Fruit fly (Drosophila melanogaster) whole organism, embryonic: Measurements from ENCODE around the gene CG14839.

Source experiments
- B-H1 ChIP-seq: fragments of 200-800 bp; sonication (Bioruptor generic); IDR thresholded peaks from 3 replicates; pipeline ENCODE4 v1.3.6; 2022; ENCODE audit warnings: missing biosample characterization, missing genetic modification characterization
- CG10543 ChIP-seq: fragments of 200-800 bp; sonication (Bioruptor generic); optimal IDR thresholded peaks from 3 replicates; lab custom pipeline; 2017; ENCODE audit warnings: missing biosample characterization, mild to moderate bottlenecking, missing genetic modification characterization, moderate library complexity
- CG13123 ChIP-seq: fragments of 200-800 bp; sonication (Bioruptor generic); optimal IDR thresholded peaks from 2 replicates; lab custom pipeline; 2016; ENCODE audit warnings: missing biosample characterization, missing genetic modification characterization
- CG1529 ChIP-seq: fragments of 200-800 bp; sonication (Bioruptor generic); optimal IDR thresholded peaks from 3 replicates; lab custom pipeline; 2018; ENCODE audit warnings: missing biosample characterization, missing genetic modification characterization
- CG16863 ChIP-seq: fragments of 200-800 bp; sonication (Bioruptor generic); optimal IDR thresholded peaks from 3 replicates; lab custom pipeline; 2016; ENCODE audit warnings: missing biosample characterization, missing genetic modification characterization
- CG17829 ChIP-seq: fragments of 200-800 bp; optimal IDR thresholded peaks from 2 replicates; lab custom pipeline; 2019; ENCODE audit warnings: missing biosample characterization, mild to moderate bottlenecking, missing genetic modification characterization, moderate library complexity
- CG18476 ChIP-seq: fragments of 200-800 bp; sonication (Bioruptor generic); optimal IDR thresholded peaks from 2 replicates; lab custom pipeline; 2016; ENCODE audit warnings: missing biosample characterization, mild to moderate bottlenecking, missing genetic modification characterization
- CG30403 ChIP-seq: fragments of 200-800 bp; sonication (Bioruptor generic); optimal IDR thresholded peaks from 3 replicates; lab custom pipeline; 2016; ENCODE audit warnings: missing biosample characterization, missing genetic modification characterization
- CG31441 ChIP-seq: fragments of 200-800 bp; sonication (Bioruptor generic); IDR thresholded peaks from 2 replicates; pipeline ENCODE4 v1.3.6; 2022; ENCODE audit warnings: missing biosample characterization, missing genetic modification characterization
- CG34422 ChIP-seq: fragments of 200-800 bp; sonication (Bioruptor generic); IDR thresholded peaks from 3 replicates; pipeline ENCODE4 v1.3.6; 2022; ENCODE audit warnings: missing biosample characterization, missing genetic modification characterization
- CG3847 ChIP-seq: fragments of 200-800 bp; sonication (Bioruptor generic); IDR thresholded peaks from 2 replicates; pipeline ENCODE4 v1.3.6; 2022; ENCODE audit warnings: missing biosample characterization, missing genetic modification characterization
- CG5953 ChIP-seq: fragments of 200-800 bp; sonication (Bioruptor generic); IDR thresholded peaks from 2 replicates; pipeline ENCODE4 v1.3.6; 2022; ENCODE audit warnings: missing biosample characterization, missing genetic modification characterization
- CG6272 ChIP-seq: fragments of 200-800 bp; sonication (Bioruptor generic); IDR thresholded peaks from 2 replicates; pipeline ENCODE4 v1.3.6; 2022; ENCODE audit warnings: missing biosample characterization, missing genetic modification characterization
- CG6689 ChIP-seq: fragments of 200-800 bp; sonication (Bioruptor generic); IDR thresholded peaks from 2 replicates; pipeline ENCODE4 v1.3.6; 2022; ENCODE audit warnings: missing biosample characterization, missing genetic modification characterization
- CG7372 ChIP-seq: fragments of 200-800 bp; sonication (Bioruptor generic); IDR thresholded peaks from 2 replicates; pipeline ENCODE4 v1.3.6; 2022; ENCODE audit warnings: missing biosample characterization, missing genetic modification characterization
- CG9215 ChIP-seq: fragments of 200-800 bp; sonication (Bioruptor generic); IDR thresholded peaks from 2 replicates; pipeline ENCODE4 v1.3.6; 2022; ENCODE audit warnings: missing biosample characterization, missing genetic modification characterization
- Chrac-16 ChIP-seq: fragments of 200-800 bp; sonication (Bioruptor generic); optimal IDR thresholded peaks from 3 replicates; lab custom pipeline; 2016; ENCODE audit warnings: missing biosample characterization, missing genetic modification characterization
- Dp ChIP-seq: fragments of 200-800 bp; sonication (Bioruptor generic); optimal IDR thresholded peaks from 2 replicates; lab custom pipeline; 2018; ENCODE audit warnings: missing biosample characterization, mild to moderate bottlenecking, missing genetic modification characterization, moderate library complexity
- Elba2 ChIP-seq: fragments of 200-800 bp; sonication (Bioruptor generic); optimal IDR thresholded peaks from 3 replicates; lab custom pipeline; 2016; ENCODE audit warnings: missing biosample characterization, missing genetic modification characterization
- Hsf ChIP-seq: fragments of 200-800 bp; sonication (Bioruptor generic); optimal IDR thresholded peaks from 3 replicates; lab custom pipeline; 2016; ENCODE audit warnings: missing biosample characterization, missing genetic modification characterization
- Jarid2 ChIP-seq: fragments of 200-800 bp; sonication (Bioruptor generic); optimal IDR thresholded peaks from 3 replicates; lab custom pipeline; 2017; ENCODE audit warnings: mild to moderate bottlenecking, missing biosample characterization, missing genetic modification reagents, missing genetic modification characterization
- Lim3 ChIP-seq: fragments of 200-800 bp; sonication (Bioruptor generic); IDR thresholded peaks from 2 replicates; pipeline ENCODE4 v1.3.6; 2022; ENCODE audit warnings: missing biosample characterization, missing genetic modification characterization
- Max ChIP-seq: fragments of 200-800 bp; sonication (Bioruptor generic); optimal IDR thresholded peaks from 2 replicates; lab custom pipeline; 2016; ENCODE audit warnings: missing biosample characterization, mild to moderate bottlenecking, missing genetic modification characterization
- Med ChIP-seq: fragments of 200-800 bp; sonication (Bioruptor generic); peaks from one replicate; lab custom pipeline; 2016; ENCODE audit warnings: missing biosample characterization, missing genetic modification characterization, mild to moderate bottlenecking, inconsistent platforms, moderate library complexity
- Pdp1 ChIP-seq, 2 experiments: fragments of 200-800 bp; sonication (Bioruptor generic); optimal IDR thresholded peaks; 3 replicates each; lab custom pipeline; 2016; ENCODE audit warnings: missing biosample characterization in 2 of 2, missing genetic modification characterization in 2 of 2, mild to moderate bottlenecking in 1 of 2, moderate library complexity in 1 of 2
- Poxn ChIP-seq: fragments of 200-800 bp; sonication (Bioruptor generic); IDR thresholded peaks from 2 replicates; pipeline ENCODE4 v1.3.6; 2022; ENCODE audit warnings: missing biosample characterization, missing genetic modification characterization
- Ssrp ChIP-seq: fragments of 200-800 bp; sonication (Bioruptor generic); optimal IDR thresholded peaks from 2 replicates; lab custom pipeline; 2018; ENCODE audit warnings: missing biosample characterization, mild to moderate bottlenecking, missing genetic modification characterization, moderate library complexity
- Taf1 ChIP-seq: fragments of 200-800 bp; sonication (Bioruptor generic); IDR thresholded peaks from 2 replicates; pipeline ENCODE4 v1.3.6; 2022; ENCODE audit warnings: missing biosample characterization, missing genetic modification characterization
- Xrp1 ChIP-seq: fragments of 200-800 bp; sonication (Bioruptor generic); IDR thresholded peaks from 2 replicates; pipeline ENCODE4 v1.3.6; 2022; ENCODE audit warnings: missing biosample characterization, missing genetic modification characterization
- abd-A ChIP-seq: fragments of 200-800 bp; sonication (Bioruptor generic); optimal IDR thresholded peaks from 3 replicates; lab custom pipeline; 2019; ENCODE audit warnings: missing biosample characterization, mild to moderate bottlenecking, missing genetic modification characterization, moderate library complexity
- ase ChIP-seq: fragments of 200-800 bp; sonication (Bioruptor generic); IDR thresholded peaks from 3 replicates; pipeline ENCODE4 v1.3.6; 2022; ENCODE audit warnings: missing biosample characterization, missing genetic modification characterization
- bsh ChIP-seq, 2 experiments: fragments of 200-800 bp; sonication (Bioruptor generic); optimal IDR thresholded peaks; 2 replicates each; lab custom pipeline; 2017 to 2018; ENCODE audit warnings: mild to moderate bottlenecking in 2 of 2, missing biosample characterization in 2 of 2, missing genetic modification characterization in 2 of 2, moderate library complexity in 1 of 2
- ci ChIP-seq: fragments of 200-800 bp; sonication (Bioruptor generic); IDR thresholded peaks from 3 replicates; pipeline ENCODE4 v1.3.6; 2022; ENCODE audit warnings: missing biosample characterization, missing genetic modification characterization
- gro ChIP-seq: fragments of 200-800 bp; sonication (Bioruptor generic); optimal IDR thresholded peaks from 2 replicates; lab custom pipeline; 2016; ENCODE audit warnings: missing biosample characterization, missing genetic modification characterization
- hkb ChIP-seq, 2 experiments: fragments of 200-800 bp in 1 of 2; fragments of >200 bp in 1 of 2; sonication (Bioruptor generic) in 1 of 2; IDR thresholded peaks in 1 of 2; optimal IDR thresholded peaks in 1 of 2; 2 replicates each; pipeline versions ENCODE4 v1.3.6 to Lab custom; 2017 to 2022; ENCODE audit warnings: missing biosample characterization in 1 of 2, missing genetic modification characterization in 1 of 2
- klu ChIP-seq: fragments of 200-800 bp; sonication (Bioruptor generic); IDR thresholded peaks from 2 replicates; pipeline ENCODE4 v1.3.6; 2022; ENCODE audit warnings: missing biosample characterization, missing genetic modification characterization
- lilli ChIP-seq: fragments of 200-800 bp; sonication (Bioruptor generic); optimal IDR thresholded peaks from 3 replicates; lab custom pipeline; 2016; ENCODE audit warnings: missing biosample characterization, missing genetic modification characterization
- lmd ChIP-seq: fragments of 200-800 bp; sonication (Bioruptor generic); IDR thresholded peaks from 2 replicates; pipeline ENCODE4 v1.3.6; 2022; ENCODE audit warnings: missing biosample characterization, missing genetic modification characterization
- mirr ChIP-seq: fragments of 200-800 bp; sonication (Bioruptor generic); optimal IDR thresholded peaks from 3 replicates; lab custom pipeline; 2018; ENCODE audit warnings: missing biosample characterization, mild to moderate bottlenecking, missing genetic modification characterization
- mld ChIP-seq: fragments of 200-800 bp; sonication (Bioruptor generic); IDR thresholded peaks from 3 replicates; pipeline ENCODE4 v1.3.6; 2022; ENCODE audit warnings: missing biosample characterization, missing genetic modification characterization; ENCODE audit not compliant: partially characterized antibody
- pan ChIP-seq, 4 experiments: fragments of >200 bp in 3 of 4; fragments of 200-800 bp in 1 of 4; sonication (Bioruptor generic) in 1 of 4; optimal IDR thresholded peaks in 3 of 4; IDR thresholded peaks in 1 of 4; 2 replicates each; pipeline versions ENCODE4 v1.3.6 to Lab custom; 2017 to 2022; ENCODE audit warnings: missing biosample characterization in 2 of 4, missing genetic modification characterization in 2 of 4, mixed read lengths in 1 of 4
- pros ChIP-seq: fragments of 200-800 bp; sonication (Bioruptor generic); optimal IDR thresholded peaks from 3 replicates; lab custom pipeline; 2019; ENCODE audit warnings: missing biosample characterization, mild to moderate bottlenecking, missing genetic modification characterization, moderate library complexity
- ranshi ChIP-seq: fragments of 200-800 bp; sonication (Bioruptor generic); IDR thresholded peaks from 2 replicates; pipeline ENCODE4 v1.3.6; 2022; ENCODE audit warnings: missing biosample characterization, missing genetic modification characterization
- sd ChIP-seq: fragments of 200-800 bp; sonication (Bioruptor generic); optimal IDR thresholded peaks from 3 replicates; lab custom pipeline; 2018; ENCODE audit warnings: missing biosample characterization, mild to moderate bottlenecking, missing genetic modification characterization, moderate library complexity
- slbo ChIP-seq: fragments of 200-800 bp; sonication (Bioruptor generic); IDR thresholded peaks from 2 replicates; pipeline ENCODE4 v1.3.6; 2022; ENCODE audit warnings: missing biosample characterization, missing genetic modification characterization
- stwl ChIP-seq: fragments of 200-800 bp; sonication (Bioruptor generic); optimal IDR thresholded peaks from 3 replicates; lab custom pipeline; 2018; ENCODE audit warnings: missing biosample characterization, mild to moderate bottlenecking, missing genetic modification characterization, moderate library complexity
- tgo ChIP-seq: fragments of 200-800 bp; sonication (Bioruptor generic); IDR thresholded peaks from 3 replicates; pipeline ENCODE4 v1.3.6; 2022; ENCODE audit warnings: missing biosample characterization, missing genetic modification characterization
- trem ChIP-seq: fragments of 200-800 bp; optimal IDR thresholded peaks from 3 replicates; lab custom pipeline; 2019; ENCODE audit warnings: missing biosample characterization, mild to moderate bottlenecking, missing genetic modification characterization, moderate library complexity
- usp ChIP-seq: fragments of >200 bp; optimal IDR thresholded peaks from 2 replicates; lab custom pipeline; 2017; ENCODE audit warnings: missing biosample characterization, missing genetic modification characterization
- vvl ChIP-seq: fragments of 200-800 bp; sonication (Bioruptor generic); IDR thresholded peaks from 2 replicates; pipeline ENCODE4 v1.3.6; 2022; ENCODE audit warnings: missing biosample characterization, missing genetic modification characterization

Gene CG14839

dm6 chr3R:14311027-14311426 lies 48.8 kb downstream of the CG14839 start (continued):
- TF ChIP-seq hkb (optimal IDR thresholded peaks at IDR 0.05; lab: Kevin White, UChicago), result no peak
- TF ChIP-seq hkb (GFP tag; IDR thresholded peaks at IDR 0.05; lab: Robert Waterston, UW), result peak; percentile 45; the same call in 1 of the 2 replicates
- peak; percentile 40; the same call in 1 of the 3 replicates for TF ChIP-seq tgo (GFP tag; lab: Robert Waterston, UW)
- no peak for TF ChIP-seq stwl (tag; lab: Kevin White, UChicago)
- 0 out of 3 replicates have a peak, but pooled peaks have one; percentile 23 for TF ChIP-seq ci
- TF ChIP-seq CG18476, result peak; percentile 3
- TF ChIP-seq CG9215 (GFP tag; lab: Robert Waterston, UW), result 0 out of 2 replicates have a peak, but pooled peaks have one; percentile 9
- no peak for TF ChIP-seq pan (optimal IDR thresholded peaks at IDR 0.05; lab: Kevin White, UChicago)
- TF ChIP-seq pan (GFP tag; optimal IDR thresholded peaks at IDR 0.05 in 1 of 2, IDR thresholded peaks at IDR 0.05 in 1 of 2), result peak in 1 of 2 experiments; percentile 45
- no peak for TF ChIP-seq Lim3 (GFP tag; lab: Robert Waterston, UW)
- TF ChIP-seq B-H1 (GFP tag; lab: Robert Waterston, UW), result peak; percentile 37; the same call in 1 of the 3 replicates
- no peak for TF ChIP-seq Poxn (GFP tag; lab: Robert Waterston, UW)
- TF ChIP-seq Ssrp, result no peak
- peak; percentile 30 for TF ChIP-seq gro (GFP tag; lab: Kevin White, UChicago)
- peak; percentile 40; the same call in 1 of the 2 replicates for TF ChIP-seq ranshi (GFP tag; lab: Robert Waterston, UW)
- peak; percentile 48; the same call in 1 of the 2 replicates for TF ChIP-seq slbo (GFP tag; lab: Robert Waterston, UW)
- no peak for TF ChIP-seq usp (GFP tag; lab: Kevin White, UChicago)
- TF ChIP-seq lilli (GFP tag; lab: Kevin White, UChicago), result peak; percentile 22
- no peak for TF ChIP-seq Chrac-16 (GFP tag; lab: Kevin White, UChicago)
- TF ChIP-seq mld (GFP tag; lab: Robert Waterston, UW), result no peak
- 0 out of 2 replicates have a peak, but pooled peaks have one; percentile 18 for TF ChIP-seq Taf1 (GFP tag; lab: Robert Waterston, UW)
- no peak for TF ChIP-seq Dp (GFP tag; lab: Kevin White, UChicago)
- TF ChIP-seq Med, result peak; percentile 48
- TF ChIP-seq CG7372, result 0 out of 2 replicates have a peak, but pooled peaks have one; percentile 13
- TF ChIP-seq CG5953 (GFP tag; lab: Robert Waterston, UW), result no peak
- TF ChIP-seq klu, result peak; percentile 18; the same call in 1 of the 2 replicates
- no peak for TF ChIP-seq CG3847
- no peak for TF ChIP-seq pros (GFP tag; lab: Kevin White, UChicago)
- TF ChIP-seq CG30403 (GFP tag; lab: Kevin White, UChicago), result peak; percentile 31
- TF ChIP-seq ase, result no peak
- TF ChIP-seq Hsf (GFP tag; lab: Kevin White, UChicago), result peak; percentile 14
- no peak for TF ChIP-seq mirr (GFP tag; lab: Kevin White, UChicago)
- no peak for TF ChIP-seq CG10543 (GFP tag; lab: Kevin White, UChicago)
- peak in 1 of 2 experiments; percentile 46 for TF ChIP-seq bsh (GFP tag; optimal IDR thresholded peaks at IDR 0.05; lab: Kevin White, UChicago)
- TF ChIP-seq CG34422 (GFP tag; lab: Robert Waterston, UW), result peak; percentile 60; the same call in 1 of the 3 replicates
- peak; percentile 25 for TF ChIP-seq CG17829 (tag; lab: Kevin White, UChicago)
- no peak for TF ChIP-seq Jarid2 (GFP tag; lab: Kevin White, UChicago)
- TF ChIP-seq Xrp1 (GFP tag; lab: Robert Waterston, UW), result peak; percentile 53
- no peak for TF ChIP-seq abd-A (tag; lab: Kevin White, UChicago)
- peak; percentile 7 for TF ChIP-seq trem
- peak; percentile 13 for TF ChIP-seq sd
- TF ChIP-seq vvl, result peak; percentile 67
- no peak for TF ChIP-seq Max (GFP tag; lab: Kevin White, UChicago)
- TF ChIP-seq CG6689 (GFP tag; lab: Robert Waterston, UW), result peak; percentile 37; the same call in 1 of the 2 replicates
- no peak for TF ChIP-seq CG31441 (GFP tag; lab: Robert Waterston, UW)
- TF ChIP-seq CG6272 (GFP tag; lab: Robert Waterston, UW), result no peak
- peak in 1 of 2 experiments; percentile 29 for TF ChIP-seq Pdp1 (GFP tag; optimal IDR thresholded peaks at IDR 0.05; lab: Kevin White, UChicago)
- TF ChIP-seq lmd (GFP tag; lab: Robert Waterston, UW), result peak; percentile 55; the same call in 1 of the 2 replicates
- TF ChIP-seq Elba2 (GFP tag; lab: Kevin White, UChicago), result no peak
- TF ChIP-seq CG16863 (GFP tag; lab: Kevin White, UChicago), result peak; percentile 2
- no peak for TF ChIP-seq CG1529 (GFP tag; lab: Kevin White, UChicago)
- no peak for TF ChIP-seq CG13123 (GFP tag; lab: Kevin White, UChicago)
